Fruit fly (Drosophila melanogaster): ENCODE measurements around the gene ZnT63C.

dm6 chr3L:3274463-3275177 lies 28.9 kb upstream of the ZnT63C start:
- TF ChIP-seq CG1621 (tag; optimal IDR thresholded peaks at IDR 0.05) (no peak), CG8319 (GFP tag; optimal IDR thresholded peaks at IDR 0.05) (no peak), CG16779 (tag; optimal IDR thresholded peaks at IDR 0.05) (no peak), CG8632 (GFP tag; optimal IDR thresholded peaks at IDR 0.05) (no peak), eg (GFP tag; IDR thresholded peaks at IDR 0.05) (no peak), CG6276 (GFP tag; optimal IDR thresholded peaks at IDR 0.05) (no peak), Hr4 (GFP tag; optimal IDR thresholded peaks at IDR 0.05) (peak; percentile 40), esn (GFP tag; optimal IDR thresholded peaks at IDR 0.05) (no peak), Hr39 (GFP tag; optimal IDR thresholded peaks at IDR 0.05) (no peak), OdsH (GFP tag; optimal IDR thresholded peaks at IDR 0.05) (no peak), Lpt (GFP tag; optimal IDR thresholded peaks at IDR 0.05) (no peak), CG7368 (GFP tag; optimal IDR thresholded peaks at IDR 0.05) (no peak)

Data from whole organism, prepupa.